Fruit fly (Drosophila melanogaster) whole organism, embryonic: ENCODE results near the gene DENR.

Experiments used
- Ada2b ChIP-seq: fragments of 200-800 bp; sonication (Bioruptor generic); IDR thresholded peaks from 2 replicates; pipeline ENCODE4 v1.3.6; 2022; ENCODE audit warnings: missing biosample characterization, missing genetic modification characterization
- Atf3 ChIP-seq: fragments of 200-800 bp; sonication (Bioruptor generic); optimal IDR thresholded peaks from 3 replicates; lab custom pipeline; 2016; ENCODE audit warnings: missing biosample characterization, missing genetic modification characterization
- CG10274 ChIP-seq: fragments of 200-800 bp; sonication (Bioruptor generic); optimal IDR thresholded peaks from 3 replicates; lab custom pipeline; 2017; ENCODE audit warnings: missing biosample characterization, mild to moderate bottlenecking, missing genetic modification characterization
- CG10979 ChIP-seq: fragments of 200-800 bp; sonication (Bioruptor generic); optimal IDR thresholded peaks from 2 replicates; lab custom pipeline; 2018; ENCODE audit warnings: missing biosample characterization, mild to moderate bottlenecking, missing genetic modification characterization, moderate library complexity
- CG11504 ChIP-seq: fragments of 200-800 bp; sonication (Bioruptor generic); optimal IDR thresholded peaks from 3 replicates; lab custom pipeline; 2019; ENCODE audit warnings: missing biosample characterization, mild to moderate bottlenecking, missing genetic modification characterization, moderate library complexity
- CG13287 ChIP-seq: fragments of 200-800 bp; sonication (Bioruptor generic); IDR thresholded peaks from 2 replicates; pipeline ENCODE4 v1.3.6; 2022; ENCODE audit warnings: missing biosample characterization, missing genetic modification characterization; ENCODE audit not compliant: partially characterized antibody
- CG13424 ChIP-seq: fragments of 200-800 bp; sonication (Bioruptor generic); optimal IDR thresholded peaks from 2 replicates; lab custom pipeline; 2019; ENCODE audit warnings: missing biosample characterization, mild to moderate bottlenecking, missing genetic modification characterization, moderate library complexity
- CG17186 ChIP-seq: fragments of 200-800 bp; sonication (Bioruptor generic); optimal IDR thresholded peaks from 3 replicates; lab custom pipeline; 2017; ENCODE audit warnings: missing biosample characterization, missing genetic modification reagents, missing genetic modification characterization
- CG17568 ChIP-seq: fragments of 200-800 bp; sonication (Bioruptor generic); optimal IDR thresholded peaks from 2 replicates; lab custom pipeline; 2018; ENCODE audit warnings: missing biosample characterization, mild to moderate bottlenecking, missing genetic modification characterization, moderate library complexity
- CG1832 ChIP-seq: fragments of 200-800 bp; sonication (Bioruptor generic); optimal IDR thresholded peaks from 2 replicates; lab custom pipeline; 2017; ENCODE audit warnings: missing biosample characterization, mild to moderate bottlenecking, missing genetic modification characterization, inconsistent platforms
- CG2202 ChIP-seq: fragments of 200-800 bp; sonication (Bioruptor generic); optimal IDR thresholded peaks from 2 replicates; lab custom pipeline; 2018; ENCODE audit warnings: missing biosample characterization, mild to moderate bottlenecking, missing genetic modification characterization
- CG2712 ChIP-seq: fragments of 200-800 bp; optimal IDR thresholded peaks from 3 replicates; lab custom pipeline; 2019; ENCODE audit warnings: missing biosample characterization, mild to moderate bottlenecking, missing genetic modification characterization, moderate library complexity
- CG3726 ChIP-seq: fragments of 200-800 bp; sonication (Bioruptor generic); IDR thresholded peaks from 3 replicates; pipeline ENCODE4, ENCODE4 v1.3.6; 2022; ENCODE audit warnings: missing biosample characterization, missing genetic modification characterization
- CG6254 ChIP-seq: fragments of 200-800 bp; sonication (Bioruptor generic); optimal IDR thresholded peaks from 3 replicates; lab custom pipeline; 2017; ENCODE audit warnings: mild to moderate bottlenecking, missing biosample characterization, missing genetic modification reagents, missing genetic modification characterization
- CG7839 ChIP-seq: fragments of 200-800 bp; sonication (Bioruptor generic); optimal IDR thresholded peaks from 3 replicates; lab custom pipeline; 2018; ENCODE audit warnings: missing biosample characterization, mild to moderate bottlenecking, missing genetic modification characterization, moderate library complexity
- CG7928 ChIP-seq: fragments of 200-800 bp; sonication (Bioruptor generic); optimal IDR thresholded peaks from 2 replicates; lab custom pipeline; 2017; ENCODE audit warnings: missing biosample characterization, mild to moderate bottlenecking, missing genetic modification characterization
- CG9437 ChIP-seq: fragments of 200-800 bp; sonication (Bioruptor generic); optimal IDR thresholded peaks from 2 replicates; lab custom pipeline; 2018; ENCODE audit warnings: missing biosample characterization, mild to moderate bottlenecking, missing genetic modification characterization
- CTCF ChIP-seq: fragments of 200-800 bp; sonication (Bioruptor generic); optimal IDR thresholded peaks from 2 replicates; lab custom pipeline; 2017; ENCODE audit warnings: missing biosample characterization, mild to moderate bottlenecking, missing genetic modification characterization, moderate library complexity
- D19A ChIP-seq: fragments of 200-800 bp; optimal IDR thresholded peaks from 3 replicates; lab custom pipeline; 2019; ENCODE audit warnings: missing biosample characterization, mild to moderate bottlenecking, missing genetic modification characterization, moderate library complexity
- Deaf1 ChIP-seq: fragments of 200-800 bp; optimal IDR thresholded peaks from 3 replicates; lab custom pipeline; 2019; ENCODE audit warnings: missing biosample characterization, mild to moderate bottlenecking, missing genetic modification characterization, moderate library complexity
- Dref ChIP-seq: fragments of 200-800 bp; sonication (Bioruptor generic); IDR thresholded peaks from 2 replicates; pipeline ENCODE4 v1.3.6; 2022; ENCODE audit warnings: missing biosample characterization, missing genetic modification characterization
- E2f2 ChIP-seq: fragments of 200-800 bp; sonication (Bioruptor generic); IDR thresholded peaks from 2 replicates; pipeline ENCODE4 v1.3.6; 2022; ENCODE audit warnings: missing biosample characterization, missing genetic modification characterization
- Fer2 ChIP-seq: fragments of 200-800 bp; sonication (Bioruptor generic); optimal IDR thresholded peaks from 2 replicates; lab custom pipeline; 2018; ENCODE audit warnings: missing biosample characterization, mild to moderate bottlenecking, missing genetic modification characterization, moderate library complexity
- HLH3B ChIP-seq: fragments of 200-800 bp; sonication (Bioruptor generic); IDR thresholded peaks from 2 replicates; pipeline ENCODE4 v1.3.6; 2022; ENCODE audit warnings: missing biosample characterization, missing genetic modification characterization
- HLHmδ ChIP-seq: fragments of 200-800 bp; sonication (Bioruptor generic); optimal IDR thresholded peaks from 2 replicates; lab custom pipeline; 2018; ENCODE audit warnings: missing biosample characterization, mild to moderate bottlenecking, missing genetic modification characterization, moderate library complexity
- MBD-R2 ChIP-seq: fragments of 200-800 bp; sonication (Bioruptor generic); IDR thresholded peaks from 2 replicates; pipeline ENCODE4 v1.3.6; 2022; ENCODE audit warnings: missing biosample characterization, missing genetic modification characterization
- Med ChIP-seq: fragments of 200-800 bp; sonication (Bioruptor generic); peaks from one replicate; lab custom pipeline; 2016; ENCODE audit warnings: missing biosample characterization, missing genetic modification characterization, mild to moderate bottlenecking, inconsistent platforms, moderate library complexity
- Mes4 ChIP-seq: fragments of 200-800 bp; sonication (Bioruptor generic); optimal IDR thresholded peaks from 2 replicates; lab custom pipeline; 2016; ENCODE audit warnings: missing biosample characterization, missing genetic modification characterization
- Pdp1 ChIP-seq, 2 experiments: fragments of 200-800 bp; sonication (Bioruptor generic); optimal IDR thresholded peaks; 3 replicates each; lab custom pipeline; 2016; ENCODE audit warnings: missing biosample characterization in 2 of 2, missing genetic modification characterization in 2 of 2, mild to moderate bottlenecking in 1 of 2, moderate library complexity in 1 of 2
- Sox102F ChIP-seq: fragments of 200-800 bp; sonication (Bioruptor generic); optimal IDR thresholded peaks from 2 replicates; lab custom pipeline; 2018; ENCODE audit warnings: missing biosample characterization, mild to moderate bottlenecking, missing genetic modification characterization, moderate library complexity
- abd-A ChIP-seq: fragments of 200-800 bp; sonication (Bioruptor generic); optimal IDR thresholded peaks from 3 replicates; lab custom pipeline; 2019; ENCODE audit warnings: missing biosample characterization, mild to moderate bottlenecking, missing genetic modification characterization, moderate library complexity
- ci ChIP-seq: fragments of 200-800 bp; sonication (Bioruptor generic); IDR thresholded peaks from 3 replicates; pipeline ENCODE4 v1.3.6; 2022; ENCODE audit warnings: missing biosample characterization, missing genetic modification characterization
- crp ChIP-seq, 2 experiments: fragments of 200-800 bp; sonication (Bioruptor generic); optimal IDR thresholded peaks; 2 replicates in 1 of 2; 3 replicates in 1 of 2; lab custom pipeline; 2017; ENCODE audit warnings: missing biosample characterization in 2 of 2, missing genetic modification characterization in 2 of 2, mild to moderate bottlenecking in 1 of 2, moderate library complexity in 1 of 2
- dmrt99B ChIP-seq: fragments of 200-800 bp; sonication (Bioruptor generic); optimal IDR thresholded peaks from 2 replicates; lab custom pipeline; 2018; ENCODE audit warnings: missing biosample characterization, mild to moderate bottlenecking, missing genetic modification characterization, moderate library complexity
- ems ChIP-seq: fragments of 200-800 bp; sonication (Bioruptor generic); optimal IDR thresholded peaks from 3 replicates; lab custom pipeline; 2016; ENCODE audit warnings: missing biosample characterization, missing genetic modification characterization
- esg ChIP-seq: fragments of 200-800 bp; sonication (Bioruptor generic); conservative IDR thresholded peaks from 2 replicates; pipeline ENCODE4 v1.3.6; 2022; ENCODE audit warnings: missing biosample characterization, missing genetic modification characterization
- h ChIP-seq: fragments of >200 bp; optimal IDR thresholded peaks from 2 replicates; lab custom pipeline; 2017
- hkb ChIP-seq, 2 experiments: fragments of 200-800 bp in 1 of 2; fragments of >200 bp in 1 of 2; sonication (Bioruptor generic) in 1 of 2; IDR thresholded peaks in 1 of 2; optimal IDR thresholded peaks in 1 of 2; 2 replicates each; pipeline versions ENCODE4 v1.3.6 to Lab custom; 2017 to 2022; ENCODE audit warnings: missing biosample characterization in 1 of 2, missing genetic modification characterization in 1 of 2
- jing ChIP-seq: fragments of 200-800 bp; sonication (Bioruptor generic); optimal IDR thresholded peaks from 2 replicates; lab custom pipeline; 2018; ENCODE audit warnings: missing biosample characterization, mild to moderate bottlenecking, missing genetic modification characterization
- lmd ChIP-seq: fragments of 200-800 bp; sonication (Bioruptor generic); IDR thresholded peaks from 2 replicates; pipeline ENCODE4 v1.3.6; 2022; ENCODE audit warnings: missing biosample characterization, missing genetic modification characterization
- pho ChIP-seq: fragments of 200-800 bp; sonication (Bioruptor generic); optimal IDR thresholded peaks from 2 replicates; lab custom pipeline; 2016; ENCODE audit warnings: missing biosample characterization, missing genetic modification characterization
- prd ChIP-seq, 3 experiments: fragments of >200 bp in 2 of 3; fragments of 200-800 bp in 1 of 3; sonication (Bioruptor generic) in 1 of 3; optimal IDR thresholded peaks in 2 of 3; IDR thresholded peaks in 1 of 3; 2 replicates in 2 of 3; 3 replicates in 1 of 3; pipeline versions ENCODE4 v1.3.6 to Lab custom; 2017 to 2022; ENCODE audit warnings: missing biosample characterization in 1 of 3, missing genetic modification characterization in 1 of 3
- pros ChIP-seq: fragments of 200-800 bp; sonication (Bioruptor generic); optimal IDR thresholded peaks from 3 replicates; lab custom pipeline; 2019; ENCODE audit warnings: missing biosample characterization, mild to moderate bottlenecking, missing genetic modification characterization, moderate library complexity
- ro ChIP-seq: fragments of 200-800 bp; sonication (Bioruptor generic); IDR thresholded peaks from 2 replicates; pipeline ENCODE4 v1.3.6; 2022; ENCODE audit warnings: missing biosample characterization, missing genetic modification characterization
- sens ChIP-seq: fragments of 200-800 bp; sonication (Bioruptor generic); peaks from one replicate; lab custom pipeline; 2016; ENCODE audit warnings: missing biosample characterization, missing genetic modification characterization
- sisA ChIP-seq: fragments of 200-800 bp; sonication (Bioruptor generic); IDR thresholded peaks from 2 replicates; pipeline ENCODE4 v1.3.6; 2022; ENCODE audit warnings: missing biosample characterization, missing genetic modification characterization
- tgo ChIP-seq: fragments of 200-800 bp; sonication (Bioruptor generic); IDR thresholded peaks from 3 replicates; pipeline ENCODE4 v1.3.6; 2022; ENCODE audit warnings: missing biosample characterization, missing genetic modification characterization
- wek ChIP-seq: fragments of 200-800 bp; sonication (Bioruptor generic); optimal IDR thresholded peaks from 3 replicates; lab custom pipeline; 2018; ENCODE audit warnings: missing biosample characterization, mild to moderate bottlenecking, missing genetic modification characterization, moderate library complexity
- zf30C ChIP-seq: fragments of 200-800 bp; sonication (Bioruptor generic); optimal IDR thresholded peaks from 3 replicates; lab custom pipeline; 2018; ENCODE audit warnings: missing biosample characterization, mild to moderate bottlenecking, missing genetic modification characterization

The DENR gene

dm6 chrX:16848978-16849377 is 37.4 kb downstream of the DENR start (continued):
- TF ChIP-seq CG9437 (GFP tag; lab: Kevin White, UChicago) (no peak), CG10274 (peak; percentile 64), CG7839 (peak; percentile 4), ci (GFP tag; lab: Robert Waterston, UW) (0 out of 3 replicates have a peak, but pooled peaks have one; percentile 33), CG3726 (GFP tag; lab: Robert Waterston, UW) (no peak), CG17568 (no peak), CG2712 (tag; lab: Kevin White, UChicago) (peak; percentile 16), HLH3B (GFP tag; lab: Robert Waterston, UW) (peak; percentile 54), prd (optimal IDR thresholded peaks at IDR 0.05; lab: Kevin White, UChicago) (no peak), prd (GFP tag; IDR thresholded peaks at IDR 0.05; lab: Robert Waterston, UW) (peak; percentile 24; the same call in 1 of the 3 replicates), CG6254 (GFP tag; lab: Kevin White, UChicago) (peak; percentile 18), CG11504 (peak; percentile 37), hkb (optimal IDR thresholded peaks at IDR 0.05; lab: Kevin White, UChicago) (no peak), hkb (GFP tag; IDR thresholded peaks at IDR 0.05; lab: Robert Waterston, UW) (peak; percentile 43; the same call in 1 of the 2 replicates), CG13424 (tag; lab: Kevin White, UChicago) (peak; percentile 12), ems (GFP tag; lab: Kevin White, UChicago) (no peak), sisA (GFP tag; lab: Robert Waterston, UW) (peak; percentile 41), D19A (tag; lab: Kevin White, UChicago) (peak; percentile 37), CG10979 (tag; lab: Kevin White, UChicago) (peak; percentile 53), wek (GFP tag; lab: Kevin White, UChicago) (no peak), E2f2 (GFP tag; lab: Robert Waterston, UW) (0 out of 2 replicates have a peak, but pooled peaks have one; percentile 17), dmrt99B (tag; lab: Kevin White, UChicago) (peak; percentile 39), tgo (GFP tag; lab: Robert Waterston, UW) (0 out of 3 replicates have a peak, but pooled peaks have one; percentile 20), Sox102F (peak; percentile 24), Fer2 (tag; lab: Kevin White, UChicago) (no peak)

DNA sequence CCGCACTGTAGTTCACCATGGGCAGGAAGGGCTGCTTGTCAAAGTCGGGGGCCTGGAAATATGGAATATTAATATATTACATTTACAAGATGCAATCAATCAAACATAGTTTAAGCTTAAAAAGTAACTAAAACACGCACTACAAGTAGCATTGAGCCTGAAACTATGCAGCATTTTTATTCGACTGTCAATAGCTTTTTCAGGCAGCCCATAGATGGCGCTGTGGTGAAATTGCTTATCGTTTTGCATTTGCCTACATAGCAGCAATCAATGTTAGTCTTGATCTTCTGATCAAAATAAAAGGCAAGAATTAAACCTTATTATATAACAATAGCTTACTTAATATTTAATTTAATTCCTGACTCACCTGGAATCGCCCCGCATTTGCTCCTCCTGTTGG is 39.8 kb downstream of the DENR start:
- TF ChIP-seq Atf3 (no peak), sens (peak; percentile 21), CG10979 (tag; lab: Kevin White, UChicago) (peak; percentile 99), jing (GFP tag; lab: Kevin White, UChicago) (no peak), CG2202 (tag; lab: Kevin White, UChicago) (no peak), Med (GFP tag; lab: Kevin White, UChicago) (peak; percentile 59), abd-A (tag; lab: Kevin White, UChicago) (no peak), Pdp1 (GFP tag; optimal IDR thresholded peaks at IDR 0.05; lab: Kevin White, UChicago) (peak in 1 of 2 experiments; percentile 68), CTCF (peak; percentile 91)

DNA sequence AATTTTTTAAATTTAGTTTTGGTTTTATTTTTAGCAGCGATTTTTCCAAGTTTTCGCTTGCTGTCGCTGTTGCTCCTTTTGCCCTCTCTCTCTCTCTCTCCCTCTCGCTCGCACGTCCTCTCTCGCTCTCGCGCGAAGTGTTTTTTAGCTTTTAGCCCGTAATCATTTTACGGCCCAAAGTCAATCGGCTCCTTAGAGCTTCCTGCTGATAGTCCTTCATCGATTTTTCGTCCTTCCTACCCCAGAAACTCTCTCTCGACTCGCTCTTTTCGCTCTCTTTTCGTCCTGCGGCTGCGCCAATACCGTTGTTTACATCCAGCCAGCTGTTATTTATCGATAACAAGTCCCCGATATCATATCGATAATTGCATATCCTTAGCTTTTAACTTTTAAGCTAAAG is 42.1 kb downstream of the DENR start, which contains the start of gene RSG7:
RSG7 (minus strand) TSS at position 139 of the 400 bp plus-strand sequence.
- no peak for TF ChIP-seq Mes4 (GFP tag; lab: Kevin White, UChicago)
- TF ChIP-seq lmd: no peak
- TF ChIP-seq CG7928: no peak
- peak; percentile 34 for TF ChIP-seq CG1832 (GFP tag; lab: Kevin White, UChicago)
- TF ChIP-seq zf30C (GFP tag; lab: Kevin White, UChicago): no peak
- no peak for TF ChIP-seq CG17186
- no peak for TF ChIP-seq HLHmδ
- TF ChIP-seq esg: no peak
- TF ChIP-seq h: no peak
- TF ChIP-seq Deaf1 (tag; lab: Kevin White, UChicago): peak; percentile 5
- TF ChIP-seq Dref (GFP tag; lab: Robert Waterston, UW): peak; percentile 42
- TF ChIP-seq pho (GFP tag; lab: Kevin White, UChicago): no peak
- TF ChIP-seq crp (GFP tag; optimal IDR thresholded peaks at IDR 0.05; lab: Kevin White, UChicago): peak in 1 of 2 experiments; percentile 35
- peak; percentile 27; the same call in 1 of the 2 replicates for TF ChIP-seq MBD-R2
- peak; percentile 9; the same call in 1 of the 2 replicates for TF ChIP-seq CG13287 (GFP tag; lab: Robert Waterston, UW)
- no peak for TF ChIP-seq Ada2b (GFP tag; lab: Robert Waterston, UW)
- TF ChIP-seq ro (GFP tag; lab: Robert Waterston, UW): no peak
- TF ChIP-seq pros (GFP tag; lab: Kevin White, UChicago): no peak
